Worm (Caenorhabditis elegans) whole organism, L3 larva: ENCODE data around the gene ZK507.1.

Experiments
- ZK546.5 ChIP-seq: sonication (generic microtip); optimal IDR thresholded peaks from 2 replicates; lab custom pipeline; 2017; ENCODE audit warnings: missing biosample characterization, missing genetic modification characterization
- ama-1 ChIP-seq: fragments of 150-350 bp; optimal IDR thresholded peaks from 2 replicates; lab custom pipeline; 2018
- ceh-82 ChIP-seq: fragments of 150-350 bp; optimal IDR thresholded peaks from 2 replicates; lab custom pipeline; 2014; ENCODE audit warnings: missing biosample characterization, missing genetic modification characterization
- ceh-9 ChIP-seq: sonication (generic microtip); optimal IDR thresholded peaks from 2 replicates; lab custom pipeline; 2018; ENCODE audit warnings: missing biosample characterization, missing genetic modification characterization
- fkh-10 ChIP-seq: sonication (generic microtip); optimal IDR thresholded peaks from 2 replicates; lab custom pipeline; 2017; ENCODE audit warnings: missing biosample characterization, missing genetic modification reagents, missing genetic modification characterization
- fos-1 ChIP-seq: fragments of 150-350 bp; optimal IDR thresholded peaks from 2 replicates; lab custom pipeline; 2014; ENCODE audit warnings: missing biosample characterization, missing genetic modification characterization
- nfya-1 ChIP-seq: sonication (generic microtip); optimal IDR thresholded peaks from 2 replicates; lab custom pipeline; 2017; ENCODE audit warnings: missing genetic modification characterization, mild to moderate bottlenecking, missing compliant biosample characterization, antibody characterized with exemption, moderate library complexity; ENCODE audit not compliant: insufficient read depth
- pha-4 ChIP-seq: fragments of 150-350 bp; optimal IDR thresholded peaks from 2 replicates; lab custom pipeline; 2014; ENCODE audit warnings: missing biosample characterization, missing genetic modification reagents, missing genetic modification characterization
- pqm-1 ChIP-seq: fragments of 150-350 bp; optimal IDR thresholded peaks from 2 replicates; lab custom pipeline; 2017; ENCODE audit warnings: missing biosample characterization, missing genetic modification characterization, inconsistent platforms
- skn-1 ChIP-seq: fragments of 150-350 bp; optimal IDR thresholded peaks from 2 replicates; lab custom pipeline; 2014; ENCODE audit warnings: missing biosample characterization, missing genetic modification characterization
- snpc-4 ChIP-seq: fragments of 150-350 bp; optimal IDR thresholded peaks from 2 replicates; lab custom pipeline; 2014; ENCODE audit warnings: missing biosample characterization, missing genetic modification characterization
- unc-39 ChIP-seq: sonication (generic microtip); optimal IDR thresholded peaks from 4 replicates; lab custom pipeline; 2017; ENCODE audit warnings: missing biosample characterization, missing genetic modification characterization

- no peak for TF ChIP-seq ZK546.5 (tag; lab: Kevin White, UChicago)
- TF ChIP-seq snpc-4 (tag; lab: Kevin White, UChicago) = no peak
- TF ChIP-seq ceh-82 = no peak
- peak; percentile 94 for TF ChIP-seq skn-1 (tag; lab: Kevin White, UChicago)
- no peak for TF ChIP-seq fos-1
- peak; percentile 60 for TF ChIP-seq ama-1
- no peak for TF ChIP-seq fkh-10
- TF ChIP-seq pqm-1 (tag; lab: Kevin White, UChicago) = no peak
- peak; percentile 66 for TF ChIP-seq pha-4 (tag; lab: Kevin White, UChicago)
- TF ChIP-seq unc-39 = no peak
- TF ChIP-seq ceh-9 (tag; lab: Kevin White, UChicago) = no peak
- peak; percentile 38 for TF ChIP-seq nfya-1 (tag; lab: Kevin White, UChicago)
Observed at ce11 chrIII:9058959-9059534, 42.1 kb downstream of the ZK507.1 start, which contains the start of gene gst-1.
